Fruit fly (Drosophila melanogaster) whole organism, embryonic: ENCODE data around the gene Polr2I.

Source experiments
- Aef1 ChIP-seq: fragments of 200-800 bp; sonication (Bioruptor generic); IDR thresholded peaks from 3 replicates; pipeline ENCODE4 v1.3.6; 2022; ENCODE audit warnings: missing biosample characterization, missing genetic modification characterization
- Bgb ChIP-seq: fragments of 200-800 bp; sonication (Bioruptor generic); IDR thresholded peaks from 2 replicates; pipeline ENCODE4 v1.3.6; 2022; ENCODE audit warnings: missing biosample characterization, missing genetic modification characterization; ENCODE audit not compliant: partially characterized antibody
- CG10147 ChIP-seq: fragments of 200-800 bp; sonication (Bioruptor generic); optimal IDR thresholded peaks from 2 replicates; lab custom pipeline; 2019; ENCODE audit warnings: missing biosample characterization, mild to moderate bottlenecking, missing genetic modification characterization, moderate library complexity
- CG10321 ChIP-seq: fragments of 200-800 bp; sonication (Bioruptor generic); IDR thresholded peaks from 2 replicates; pipeline ENCODE4 v1.3.6; 2022; ENCODE audit warnings: missing biosample characterization, missing genetic modification characterization
- CG10654 ChIP-seq: fragments of 200-800 bp; sonication (Bioruptor generic); optimal IDR thresholded peaks from 2 replicates; lab custom pipeline; 2016; ENCODE audit warnings: missing biosample characterization, missing genetic modification characterization
- CG11398 ChIP-seq: fragments of 200-800 bp; sonication (Bioruptor generic); optimal IDR thresholded peaks from 2 replicates; lab custom pipeline; 2016; ENCODE audit warnings: missing biosample characterization, missing genetic modification characterization
- CG11504 ChIP-seq: fragments of 200-800 bp; sonication (Bioruptor generic); optimal IDR thresholded peaks from 3 replicates; lab custom pipeline; 2019; ENCODE audit warnings: missing biosample characterization, mild to moderate bottlenecking, missing genetic modification characterization, moderate library complexity
- CG12219 ChIP-seq: fragments of 200-800 bp; sonication (Bioruptor generic); optimal IDR thresholded peaks from 3 replicates; lab custom pipeline; 2018; ENCODE audit warnings: missing biosample characterization, mild to moderate bottlenecking, missing genetic modification characterization
- CG12299 ChIP-seq: fragments of 200-800 bp; sonication (Bioruptor generic); optimal IDR thresholded peaks from 2 replicates; lab custom pipeline; 2018; ENCODE audit warnings: missing biosample characterization, mild to moderate bottlenecking, missing genetic modification characterization
- CG12391 ChIP-seq: fragments of 200-800 bp; sonication (Bioruptor generic); optimal IDR thresholded peaks from 3 replicates; lab custom pipeline; 2018; ENCODE audit warnings: missing biosample characterization, mild to moderate bottlenecking, missing genetic modification characterization, moderate library complexity
- CG13424 ChIP-seq: fragments of 200-800 bp; sonication (Bioruptor generic); optimal IDR thresholded peaks from 2 replicates; lab custom pipeline; 2019; ENCODE audit warnings: missing biosample characterization, mild to moderate bottlenecking, missing genetic modification characterization, moderate library complexity
- CG14965 ChIP-seq: fragments of 200-800 bp; sonication (Bioruptor generic); optimal IDR thresholded peaks from 2 replicates; lab custom pipeline; 2016; ENCODE audit warnings: missing biosample characterization, missing genetic modification characterization, borderline replicate concordance
- CG15601 ChIP-seq: fragments of 200-800 bp; sonication (Bioruptor generic); optimal IDR thresholded peaks from 3 replicates; lab custom pipeline; 2019; ENCODE audit warnings: missing biosample characterization, mild to moderate bottlenecking, missing genetic modification characterization, moderate library complexity
- CG18262 ChIP-seq: fragments of 200-800 bp; optimal IDR thresholded peaks from 3 replicates; lab custom pipeline; 2019; ENCODE audit warnings: missing biosample characterization, mild to moderate bottlenecking, missing genetic modification characterization, moderate library complexity
- CG2678 ChIP-seq: fragments of 200-800 bp; sonication (Bioruptor generic); optimal IDR thresholded peaks from 3 replicates; lab custom pipeline; 2019; ENCODE audit warnings: missing biosample characterization, mild to moderate bottlenecking, missing genetic modification characterization, moderate library complexity
- CG2875 ChIP-seq: fragments of 200-800 bp; sonication (Bioruptor generic); optimal IDR thresholded peaks from 2 replicates; lab custom pipeline; 2017; ENCODE audit warnings: missing biosample characterization, mild to moderate bottlenecking, missing genetic modification characterization, missing genetic modification reagents
- CG34224 ChIP-seq: fragments of 200-800 bp; sonication (Bioruptor generic); IDR thresholded peaks from 3 replicates; pipeline ENCODE4 v1.3.6; 2022; ENCODE audit warnings: missing biosample characterization, missing genetic modification characterization; ENCODE audit not compliant: partially characterized antibody
- CG42726 ChIP-seq: fragments of 200-800 bp; sonication (Bioruptor generic); IDR thresholded peaks from 2 replicates; pipeline ENCODE4 v1.3.6; 2022; ENCODE audit warnings: missing biosample characterization, missing genetic modification characterization; ENCODE audit not compliant: partially characterized antibody
- CG4360 ChIP-seq: fragments of 200-800 bp; sonication (Bioruptor generic); IDR thresholded peaks from 2 replicates; pipeline ENCODE4 v1.3.6; 2022; ENCODE audit warnings: missing biosample characterization, missing genetic modification characterization
- CG4404 ChIP-seq: fragments of 200-800 bp; sonication (Bioruptor generic); IDR thresholded peaks from 2 replicates; pipeline ENCODE4 v1.3.6; 2022; ENCODE audit warnings: missing biosample characterization, missing genetic modification characterization
- CG4424 ChIP-seq: fragments of 200-800 bp; sonication (Bioruptor generic); optimal IDR thresholded peaks from 3 replicates; lab custom pipeline; 2016; ENCODE audit warnings: missing biosample characterization, missing genetic modification characterization
- CG6765 ChIP-seq: fragments of 200-800 bp; sonication (Bioruptor generic); optimal IDR thresholded peaks from 3 replicates; lab custom pipeline; 2017; ENCODE audit warnings: missing biosample characterization, mild to moderate bottlenecking, missing genetic modification characterization
- CG7839 ChIP-seq: fragments of 200-800 bp; sonication (Bioruptor generic); optimal IDR thresholded peaks from 3 replicates; lab custom pipeline; 2018; ENCODE audit warnings: missing biosample characterization, mild to moderate bottlenecking, missing genetic modification characterization, moderate library complexity
- CG7987 ChIP-seq: fragments of 200-800 bp; sonication (Bioruptor generic); optimal IDR thresholded peaks from 2 replicates; lab custom pipeline; 2018; ENCODE audit warnings: missing biosample characterization, mild to moderate bottlenecking, missing genetic modification characterization, moderate library complexity
- CG8924 ChIP-seq: fragments of 200-800 bp; optimal IDR thresholded peaks from 3 replicates; lab custom pipeline; 2019; ENCODE audit warnings: missing biosample characterization, mild to moderate bottlenecking, missing genetic modification characterization, moderate library complexity
- CG9932 ChIP-seq: fragments of 200-800 bp; sonication (Bioruptor generic); IDR thresholded peaks from 2 replicates; pipeline ENCODE4 v1.3.6; 2022; ENCODE audit warnings: missing biosample characterization, missing genetic modification characterization
- Dip2 ChIP-seq: fragments of 200-800 bp; sonication (Bioruptor generic); IDR thresholded peaks from 2 replicates; pipeline ENCODE4 v1.3.6; 2022; ENCODE audit warnings: missing biosample characterization, missing genetic modification characterization
- Dip3 ChIP-seq: fragments of 200-800 bp; sonication (Bioruptor generic); optimal IDR thresholded peaks from 3 replicates; lab custom pipeline; 2016; ENCODE audit warnings: missing biosample characterization, missing genetic modification characterization
- E2f1 ChIP-seq: fragments of 200-800 bp; sonication (Bioruptor generic); IDR thresholded peaks from 2 replicates; pipeline ENCODE4 v1.3.6; 2022; ENCODE audit warnings: missing biosample characterization, missing genetic modification characterization
- Fer2 ChIP-seq: fragments of 200-800 bp; sonication (Bioruptor generic); optimal IDR thresholded peaks from 2 replicates; lab custom pipeline; 2018; ENCODE audit warnings: missing biosample characterization, mild to moderate bottlenecking, missing genetic modification characterization, moderate library complexity
- Fer3 ChIP-seq: fragments of 200-800 bp; sonication (Bioruptor generic); optimal IDR thresholded peaks from 2 replicates; lab custom pipeline; 2018; ENCODE audit warnings: missing biosample characterization, mild to moderate bottlenecking, missing genetic modification characterization, moderate library complexity
- Hr78 ChIP-seq, 2 experiments: fragments of 200-800 bp in 1 of 2; fragments of >200 bp in 1 of 2; sonication (Bioruptor generic) in 1 of 2; optimal IDR thresholded peaks; 2 replicates each; lab custom pipeline; 2017 to 2019; ENCODE audit warnings: missing biosample characterization in 2 of 2, missing genetic modification characterization in 2 of 2, mild to moderate bottlenecking in 1 of 2, moderate library complexity in 1 of 2
- Lhr ChIP-seq: fragments of 200-800 bp; sonication (Bioruptor generic); optimal IDR thresholded peaks from 3 replicates; lab custom pipeline; 2017; ENCODE audit warnings: mild to moderate bottlenecking, missing biosample characterization, missing genetic modification reagents, missing genetic modification characterization
- Mes4 ChIP-seq: fragments of 200-800 bp; sonication (Bioruptor generic); optimal IDR thresholded peaks from 2 replicates; lab custom pipeline; 2016; ENCODE audit warnings: missing biosample characterization, missing genetic modification characterization
- Neu2 ChIP-seq: fragments of 200-800 bp; sonication (Bioruptor generic); optimal IDR thresholded peaks from 3 replicates; lab custom pipeline; 2016; ENCODE audit warnings: missing biosample characterization, missing genetic modification characterization, borderline replicate concordance
- Optix ChIP-seq: fragments of 200-800 bp; sonication (Bioruptor generic); IDR thresholded peaks from 3 replicates; pipeline ENCODE4 v1.3.6; 2022; ENCODE audit warnings: missing biosample characterization, missing genetic modification characterization
- Sox100B ChIP-seq: fragments of 200-800 bp; sonication (Bioruptor generic); optimal IDR thresholded peaks from 3 replicates; lab custom pipeline; 2018; ENCODE audit warnings: missing biosample characterization, mild to moderate bottlenecking, missing genetic modification characterization
- Sry-β ChIP-seq: fragments of 200-800 bp; sonication (Bioruptor generic); optimal IDR thresholded peaks from 2 replicates; lab custom pipeline; 2018; ENCODE audit warnings: missing biosample characterization, mild to moderate bottlenecking, missing genetic modification characterization, moderate library complexity
- ato ChIP-seq: fragments of 200-800 bp; sonication (Bioruptor generic); IDR thresholded peaks from 2 replicates; pipeline ENCODE4 v1.3.6; 2022; ENCODE audit warnings: missing biosample characterization, missing genetic modification characterization; ENCODE audit not compliant: partially characterized antibody
- croc ChIP-seq: fragments of 200-800 bp; sonication (Bioruptor generic); conservative IDR thresholded peaks from 3 replicates; pipeline ENCODE4 v1.3.6; 2022; ENCODE audit warnings: missing biosample characterization, missing genetic modification characterization
- danr ChIP-seq: fragments of 200-800 bp; sonication (Bioruptor generic); IDR thresholded peaks from 2 replicates; pipeline ENCODE4 v1.3.6; 2022; ENCODE audit warnings: missing biosample characterization, missing genetic modification characterization
- dati ChIP-seq: fragments of 200-800 bp; sonication (Bioruptor generic); IDR thresholded peaks from 2 replicates; pipeline ENCODE4 v1.3.6; 2022; ENCODE audit warnings: missing biosample characterization, missing genetic modification characterization
- ewg ChIP-seq: fragments of 200-800 bp; sonication (Bioruptor generic); optimal IDR thresholded peaks from 3 replicates; lab custom pipeline; 2017; ENCODE audit warnings: mild to moderate bottlenecking, missing biosample characterization, missing genetic modification reagents, missing genetic modification characterization
- gcm ChIP-seq: fragments of 200-800 bp; sonication (Bioruptor generic); optimal IDR thresholded peaks from 2 replicates; lab custom pipeline; 2019; ENCODE audit warnings: missing biosample characterization, mild to moderate bottlenecking, missing genetic modification characterization, moderate library complexity
- luna ChIP-seq: fragments of 200-800 bp; sonication (Bioruptor generic); optimal IDR thresholded peaks from 2 replicates; lab custom pipeline; 2016; ENCODE audit warnings: missing biosample characterization, missing genetic modification characterization
- oc ChIP-seq: fragments of 200-800 bp; sonication (Bioruptor generic); optimal IDR thresholded peaks from 2 replicates; lab custom pipeline; 2018; ENCODE audit warnings: missing biosample characterization, mild to moderate bottlenecking, missing genetic modification characterization, moderate library complexity
- pita ChIP-seq: fragments of 200-800 bp; sonication (Bioruptor generic); optimal IDR thresholded peaks from 2 replicates; lab custom pipeline; 2017; ENCODE audit warnings: missing biosample characterization, mild to moderate bottlenecking, missing genetic modification characterization
- sens-2 ChIP-seq: fragments of 200-800 bp; sonication (Bioruptor generic); IDR thresholded peaks from 2 replicates; pipeline ENCODE4 v1.3.6; 2022; ENCODE audit warnings: missing biosample characterization, missing genetic modification characterization
- vvl ChIP-seq: fragments of 200-800 bp; sonication (Bioruptor generic); IDR thresholded peaks from 2 replicates; pipeline ENCODE4 v1.3.6; 2022; ENCODE audit warnings: missing biosample characterization, missing genetic modification characterization

The Polr2I gene

dm6 chr3R:14283754-14284421, 25.0 kb upstream of the Polr2I start (continued):
- TF ChIP-seq CG12299 (peak; percentile 98), CG18262 (tag; lab: Kevin White, UChicago) (peak; percentile 99), CG10654 (GFP tag; lab: Kevin White, UChicago) (peak; percentile 98), danr (no peak), Neu2 (GFP tag; lab: Kevin White, UChicago) (peak; percentile 2), CG42726 (GFP tag; lab: Robert Waterston, UW) (no peak), CG10321 (GFP tag; lab: Robert Waterston, UW) (no peak), Optix (GFP tag; lab: Robert Waterston, UW) (no peak), CG12391 (tag; lab: Kevin White, UChicago) (peak; percentile 99), CG15601 (tag; lab: Kevin White, UChicago) (peak; percentile 98), Dip3 (GFP tag; lab: Kevin White, UChicago) (peak; percentile 95), CG14965 (GFP tag; lab: Kevin White, UChicago) (peak; percentile 22), CG13424 (tag; lab: Kevin White, UChicago) (peak; percentile 99), vvl (GFP tag; lab: Robert Waterston, UW) (no peak), gcm (GFP tag; lab: Kevin White, UChicago) (peak; percentile 98), CG11398 (GFP tag; lab: Kevin White, UChicago) (peak; percentile 83), Fer2 (peak; percentile 94), croc (GFP tag; lab: Robert Waterston, UW) (peak; percentile 94), Sox100B (GFP tag; lab: Kevin White, UChicago) (peak; percentile 98), CG9932 (GFP tag; lab: Robert Waterston, UW) (no peak), Lhr (GFP tag; lab: Kevin White, UChicago) (peak; percentile 94), dati (no peak), Bgb (GFP tag; lab: Robert Waterston, UW) (no peak), CG10147 (GFP tag; lab: Kevin White, UChicago) (peak; percentile 99), CG7987 (peak; percentile 96), Aef1 (GFP tag; lab: Robert Waterston, UW) (no peak), CG4404 (GFP tag; lab: Robert Waterston, UW) (no peak), Hr78 (GFP tag; optimal IDR thresholded peaks at IDR 0.05; lab: Kevin White, UChicago) (peak in 1 of 2 experiments; percentile 94), Dip2 (GFP tag; lab: Robert Waterston, UW) (no peak), CG6765 (GFP tag; lab: Kevin White, UChicago) (peak; percentile 96), CG4424 (peak; percentile 98), luna (GFP tag; lab: Kevin White, UChicago) (peak; percentile 90), CG4360 (GFP tag; lab: Robert Waterston, UW) (no peak), CG12219 (GFP tag; lab: Kevin White, UChicago) (peak; percentile 98), Sry-β (GFP tag; lab: Kevin White, UChicago) (peak; percentile 67), pita (GFP tag; lab: Kevin White, UChicago) (no peak), ato (GFP tag; lab: Robert Waterston, UW) (no peak), CG7839 (tag; lab: Kevin White, UChicago) (peak; percentile 99), CG34224 (GFP tag; lab: Robert Waterston, UW) (no peak), Mes4 (peak; percentile 85), CG11504 (peak; percentile 98), oc (peak; percentile 99), Fer3 (tag; lab: Kevin White, UChicago) (peak; percentile 99), CG2875 (GFP tag; lab: Kevin White, UChicago) (peak; percentile 98), CG8924 (tag; lab: Kevin White, UChicago) (peak; percentile 99), E2f1 (no peak), ewg (peak; percentile 96), CG2678 (tag; lab: Kevin White, UChicago) (peak; percentile 99), sens-2 (GFP tag; lab: Robert Waterston, UW) (no peak)
